Fruit fly (Drosophila melanogaster) whole organism, embryonic: ENCODE results near the gene CG3091.

Source experiments
- Bgb ChIP-seq: fragments of 200-800 bp; sonication (Bioruptor generic); IDR thresholded peaks from 2 replicates; pipeline ENCODE4 v1.3.6; 2022; ENCODE audit warnings: missing biosample characterization, missing genetic modification characterization; ENCODE audit not compliant: partially characterized antibody
- BtbVII ChIP-seq: fragments of 200-800 bp; sonication (Bioruptor generic); optimal IDR thresholded peaks from 3 replicates; lab custom pipeline; 2017; ENCODE audit warnings: missing biosample characterization, mild to moderate bottlenecking, missing genetic modification characterization
- CG10147 ChIP-seq: fragments of 200-800 bp; sonication (Bioruptor generic); optimal IDR thresholded peaks from 2 replicates; lab custom pipeline; 2019; ENCODE audit warnings: missing biosample characterization, mild to moderate bottlenecking, missing genetic modification characterization, moderate library complexity
- CG10267 ChIP-seq: fragments of 200-800 bp; sonication (Bioruptor generic); optimal IDR thresholded peaks from 2 replicates; lab custom pipeline; 2018; ENCODE audit warnings: missing biosample characterization, mild to moderate bottlenecking, missing genetic modification characterization, moderate library complexity
- CG11504 ChIP-seq: fragments of 200-800 bp; sonication (Bioruptor generic); optimal IDR thresholded peaks from 3 replicates; lab custom pipeline; 2019; ENCODE audit warnings: missing biosample characterization, mild to moderate bottlenecking, missing genetic modification characterization, moderate library complexity
- CG11696 ChIP-seq: fragments of 200-800 bp; sonication (Bioruptor generic); IDR thresholded peaks from 2 replicates; pipeline ENCODE4 v1.3.6; 2022; ENCODE audit warnings: missing biosample characterization, missing genetic modification characterization
- CG13624 ChIP-seq: fragments of 200-800 bp; sonication (Bioruptor generic); optimal IDR thresholded peaks from 2 replicates; lab custom pipeline; 2016; ENCODE audit warnings: missing biosample characterization, missing genetic modification characterization
- CG13894 ChIP-seq: fragments of 200-800 bp; sonication (Bioruptor generic); optimal IDR thresholded peaks from 3 replicates; lab custom pipeline; 2018; ENCODE audit warnings: missing biosample characterization, mild to moderate bottlenecking, missing genetic modification characterization, moderate library complexity
- CG14710 ChIP-seq: fragments of 200-800 bp; sonication (Bioruptor generic); optimal IDR thresholded peaks from 3 replicates; lab custom pipeline; 2019; ENCODE audit warnings: missing biosample characterization, mild to moderate bottlenecking, missing genetic modification characterization, moderate library complexity
- CG1647 ChIP-seq: fragments of 200-800 bp; sonication (Bioruptor generic); optimal IDR thresholded peaks from 3 replicates; lab custom pipeline; 2016; ENCODE audit warnings: missing biosample characterization, missing genetic modification characterization
- CG16779 ChIP-seq: fragments of 200-800 bp; sonication (Bioruptor generic); IDR thresholded peaks from 2 replicates; pipeline ENCODE4 v1.3.6; 2022; ENCODE audit warnings: missing biosample characterization, missing genetic modification characterization
- CG16815 ChIP-seq: fragments of 200-800 bp; sonication (Bioruptor generic); optimal IDR thresholded peaks from 3 replicates; lab custom pipeline; 2017; ENCODE audit warnings: missing biosample characterization, mild to moderate bottlenecking, missing genetic modification characterization
- CG17359 ChIP-seq: fragments of 200-800 bp; sonication (Bioruptor generic); optimal IDR thresholded peaks from 3 replicates; lab custom pipeline; 2018; ENCODE audit warnings: missing biosample characterization, mild to moderate bottlenecking, missing genetic modification characterization, moderate library complexity
- CG17568 ChIP-seq: fragments of 200-800 bp; sonication (Bioruptor generic); optimal IDR thresholded peaks from 2 replicates; lab custom pipeline; 2018; ENCODE audit warnings: missing biosample characterization, mild to moderate bottlenecking, missing genetic modification characterization, moderate library complexity
- CG18011 ChIP-seq: fragments of 200-800 bp; sonication (Bioruptor generic); optimal IDR thresholded peaks from 2 replicates; lab custom pipeline; 2017; ENCODE audit warnings: missing biosample characterization, missing genetic modification characterization, mild to moderate bottlenecking, moderate library complexity, missing genotype
- CG30403 ChIP-seq: fragments of 200-800 bp; sonication (Bioruptor generic); optimal IDR thresholded peaks from 3 replicates; lab custom pipeline; 2016; ENCODE audit warnings: missing biosample characterization, missing genetic modification characterization
- CG32772 ChIP-seq: fragments of 200-800 bp; sonication (Bioruptor generic); IDR thresholded peaks from 2 replicates; pipeline ENCODE4 v1.3.6; 2022; ENCODE audit warnings: missing biosample characterization, missing genetic modification characterization
- CG3281 ChIP-seq: fragments of 200-800 bp; sonication (Bioruptor generic); optimal IDR thresholded peaks from 3 replicates; lab custom pipeline; 2017; ENCODE audit warnings: missing biosample characterization, mild to moderate bottlenecking, missing genetic modification characterization
- CG4282 ChIP-seq: fragments of 200-800 bp; sonication (Bioruptor generic); optimal IDR thresholded peaks from 2 replicates; lab custom pipeline; 2016; ENCODE audit warnings: missing biosample characterization, missing genetic modification characterization
- CG4424 ChIP-seq: fragments of 200-800 bp; sonication (Bioruptor generic); optimal IDR thresholded peaks from 3 replicates; lab custom pipeline; 2016; ENCODE audit warnings: missing biosample characterization, missing genetic modification characterization
- CG4617 ChIP-seq: fragments of 200-800 bp; sonication (Bioruptor generic); optimal IDR thresholded peaks from 3 replicates; lab custom pipeline; 2016; ENCODE audit warnings: missing biosample characterization, missing genetic modification characterization, borderline replicate concordance
- CG7271 ChIP-seq: fragments of 200-800 bp; sonication (Bioruptor generic); optimal IDR thresholded peaks from 2 replicates; lab custom pipeline; 2018; ENCODE audit warnings: missing biosample characterization, mild to moderate bottlenecking, missing genetic modification characterization, moderate library complexity
- CG7786 ChIP-seq: fragments of 200-800 bp; sonication (Bioruptor generic); optimal IDR thresholded peaks from 2 replicates; lab custom pipeline; 2016; ENCODE audit warnings: missing biosample characterization, missing genetic modification characterization
- Dbx ChIP-seq: fragments of 200-800 bp; sonication (Bioruptor generic); IDR thresholded peaks from 3 replicates; pipeline ENCODE4 v1.3.6; 2022; ENCODE audit warnings: missing biosample characterization, missing genetic modification characterization
- Fer1 ChIP-seq: fragments of 200-800 bp; sonication (Bioruptor generic); optimal IDR thresholded peaks from 2 replicates; lab custom pipeline; 2017; ENCODE audit warnings: missing biosample characterization, mild to moderate bottlenecking, missing genetic modification characterization
- MBD-R2 ChIP-seq: fragments of 200-800 bp; sonication (Bioruptor generic); IDR thresholded peaks from 2 replicates; pipeline ENCODE4 v1.3.6; 2022; ENCODE audit warnings: missing biosample characterization, missing genetic modification characterization
- Nf-YB ChIP-seq: fragments of 200-800 bp; sonication (Bioruptor generic); optimal IDR thresholded peaks from 3 replicates; lab custom pipeline; 2019; ENCODE audit warnings: missing biosample characterization, mild to moderate bottlenecking, missing genetic modification characterization, moderate library complexity
- Ravus ChIP-seq: fragments of 200-800 bp; sonication (Bioruptor generic); IDR thresholded peaks from 2 replicates; pipeline ENCODE4 v1.3.6; 2022; ENCODE audit warnings: missing biosample characterization, missing genetic modification characterization
- Side ChIP-seq: fragments of 200-800 bp; sonication (Bioruptor generic); optimal IDR thresholded peaks from 2 replicates; lab custom pipeline; 2016; ENCODE audit warnings: missing biosample characterization, missing genetic modification characterization
- Xbp1 ChIP-seq: fragments of 200-800 bp; sonication (Bioruptor generic); optimal IDR thresholded peaks from 3 replicates; lab custom pipeline; 2016; ENCODE audit warnings: missing biosample characterization, mild to moderate bottlenecking, missing genetic modification characterization
- ato ChIP-seq: fragments of 200-800 bp; sonication (Bioruptor generic); IDR thresholded peaks from 2 replicates; pipeline ENCODE4 v1.3.6; 2022; ENCODE audit warnings: missing biosample characterization, missing genetic modification characterization; ENCODE audit not compliant: partially characterized antibody
- bcd ChIP-seq: fragments of 200-800 bp; sonication (Bioruptor generic); optimal IDR thresholded peaks from 2 replicates; lab custom pipeline; 2017; ENCODE audit warnings: missing biosample characterization, mild to moderate bottlenecking, missing genetic modification characterization
- bigmax ChIP-seq: fragments of 200-800 bp; sonication (Bioruptor generic); optimal IDR thresholded peaks from 2 replicates; lab custom pipeline; 2018; ENCODE audit warnings: missing biosample characterization, mild to moderate bottlenecking, missing genetic modification characterization
- br ChIP-seq: fragments of >200 bp; optimal IDR thresholded peaks from 2 replicates; lab custom pipeline; 2017
- cato ChIP-seq: fragments of 200-800 bp; sonication (Bioruptor generic); optimal IDR thresholded peaks from 2 replicates; lab custom pipeline; 2016; ENCODE audit warnings: missing biosample characterization, missing genetic modification characterization, borderline replicate concordance
- chif ChIP-seq, 2 experiments: fragments of 200-800 bp; sonication (Bioruptor generic); optimal IDR thresholded peaks; 3 replicates each; lab custom pipeline; 2016; ENCODE audit warnings: missing biosample characterization in 2 of 2, missing genetic modification characterization in 2 of 2
- croc ChIP-seq: fragments of 200-800 bp; sonication (Bioruptor generic); conservative IDR thresholded peaks from 3 replicates; pipeline ENCODE4 v1.3.6; 2022; ENCODE audit warnings: missing biosample characterization, missing genetic modification characterization
- dan ChIP-seq: fragments of 200-800 bp; sonication (Bioruptor generic); IDR thresholded peaks from 2 replicates; pipeline ENCODE4 v1.3.6; 2022; ENCODE audit warnings: missing biosample characterization, missing genetic modification characterization
- emc ChIP-seq: fragments of 200-800 bp; sonication (Bioruptor generic); optimal IDR thresholded peaks from 2 replicates; lab custom pipeline; 2016; ENCODE audit warnings: missing biosample characterization, missing genetic modification characterization
- hkb ChIP-seq, 2 experiments: fragments of 200-800 bp in 1 of 2; fragments of >200 bp in 1 of 2; sonication (Bioruptor generic) in 1 of 2; IDR thresholded peaks in 1 of 2; optimal IDR thresholded peaks in 1 of 2; 2 replicates each; pipeline versions ENCODE4 v1.3.6 to Lab custom; 2017 to 2022; ENCODE audit warnings: missing biosample characterization in 1 of 2, missing genetic modification characterization in 1 of 2
- ind ChIP-seq: fragments of 200-800 bp; sonication (Bioruptor generic); optimal IDR thresholded peaks from 3 replicates; lab custom pipeline; 2016; ENCODE audit warnings: missing biosample characterization, missing genetic modification characterization
- insv ChIP-seq, 2 experiments: fragments of 200-800 bp; sonication (Bioruptor generic); optimal IDR thresholded peaks; 3 replicates each; lab custom pipeline; 2016 to 2018; ENCODE audit warnings: missing biosample characterization in 2 of 2, missing genetic modification characterization in 2 of 2
- jumu ChIP-seq: fragments of 200-800 bp; sonication (Bioruptor generic); optimal IDR thresholded peaks from 3 replicates; lab custom pipeline; 2016; ENCODE audit warnings: missing biosample characterization, missing genetic modification characterization
- nerfin-1 ChIP-seq: fragments of 200-800 bp; sonication (Bioruptor generic); optimal IDR thresholded peaks from 3 replicates; lab custom pipeline; 2019; ENCODE audit warnings: missing biosample characterization, mild to moderate bottlenecking, missing genetic modification characterization, moderate library complexity
- org-1 ChIP-seq: fragments of 200-800 bp; sonication (Bioruptor generic); optimal IDR thresholded peaks from 2 replicates; lab custom pipeline; 2017; ENCODE audit warnings: missing biosample characterization, missing genetic modification characterization
- p53 ChIP-seq: fragments of 200-800 bp; sonication (Bioruptor generic); optimal IDR thresholded peaks from 2 replicates; lab custom pipeline; 2016; ENCODE audit warnings: missing biosample characterization, missing genetic modification characterization
- so ChIP-seq: fragments of 200-800 bp; sonication (Bioruptor generic); IDR thresholded peaks from 3 replicates; pipeline ENCODE4 v1.3.6; 2022; ENCODE audit warnings: missing biosample characterization, missing genetic modification characterization
- sob ChIP-seq: fragments of 200-800 bp; sonication (Bioruptor generic); IDR thresholded peaks from 2 replicates; pipeline ENCODE4 v1.3.6; 2022; ENCODE audit warnings: missing biosample characterization, missing genetic modification characterization
- stc ChIP-seq: fragments of 200-800 bp; sonication (Bioruptor generic); IDR thresholded peaks from 2 replicates; pipeline ENCODE4 v1.3.6; 2022; ENCODE audit warnings: missing biosample characterization, missing genetic modification characterization
- unc-4 ChIP-seq: fragments of 200-800 bp; sonication (Bioruptor generic); IDR thresholded peaks from 2 replicates; pipeline ENCODE4 v1.3.6; 2022; ENCODE audit warnings: missing biosample characterization, missing genetic modification characterization; ENCODE audit not compliant: partially characterized antibody
- zfh2 ChIP-seq: fragments of 200-800 bp; sonication (Bioruptor generic); optimal IDR thresholded peaks from 2 replicates; lab custom pipeline; 2016; ENCODE audit warnings: missing biosample characterization, missing genetic modification characterization

Gene CG3091

dm6 chrX:2249763-2250162, 4.2 kb downstream of the CG3091 start, which contains the start of gene crn (continued):
- TF ChIP-seq Side (GFP tag; lab: Kevin White, UChicago) (no peak), nerfin-1 (tag; lab: Kevin White, UChicago) (no peak), org-1 (GFP tag; lab: Kevin White, UChicago) (no peak), ato (GFP tag; lab: Robert Waterston, UW) (peak; percentile 74), insv (GFP tag; optimal IDR thresholded peaks at IDR 0.05; lab: Kevin White, UChicago) (no peak), Fer1 (GFP tag; lab: Kevin White, UChicago) (no peak), bigmax (no peak), br (lab: Kevin White, UChicago) (no peak), CG4424 (GFP tag; lab: Kevin White, UChicago) (no peak), hkb (optimal IDR thresholded peaks at IDR 0.05; lab: Kevin White, UChicago) (no peak), hkb (GFP tag; IDR thresholded peaks at IDR 0.05; lab: Robert Waterston, UW) (no peak), CG7271 (no peak), CG7786 (no peak), Xbp1 (GFP tag; lab: Kevin White, UChicago) (no peak), CG16815 (GFP tag; lab: Kevin White, UChicago) (no peak), zfh2 (GFP tag; lab: Kevin White, UChicago) (no peak), CG10147 (no peak), unc-4 (GFP tag; lab: Robert Waterston, UW) (peak; percentile 53; the same call in 1 of the 2 replicates), sob (GFP tag; lab: Robert Waterston, UW) (no peak), CG18011 (no peak), Nf-YB (no peak), dan (GFP tag; lab: Robert Waterston, UW) (no peak), CG16779 (GFP tag; lab: Robert Waterston, UW) (no peak), CG17359 (no peak), cato (GFP tag; lab: Kevin White, UChicago) (no peak), CG13894 (tag; lab: Kevin White, UChicago) (no peak), CG14710 (tag; lab: Kevin White, UChicago) (peak; percentile 6), CG10267 (tag; lab: Kevin White, UChicago) (no peak), CG3281 (GFP tag; lab: Kevin White, UChicago) (no peak), emc (no peak), Bgb (GFP tag; lab: Robert Waterston, UW) (peak; percentile 58), jumu (no peak), CG32772 (GFP tag; lab: Robert Waterston, UW) (no peak), CG17568 (GFP tag; lab: Kevin White, UChicago) (no peak), stc (GFP tag; lab: Robert Waterston, UW) (no peak), CG11504 (no peak), CG13624 (GFP tag; lab: Kevin White, UChicago) (no peak), BtbVII (GFP tag; lab: Kevin White, UChicago) (no peak), CG1647 (GFP tag; lab: Kevin White, UChicago) (no peak), p53 (GFP tag; lab: Kevin White, UChicago) (no peak), CG11696 (GFP tag; lab: Robert Waterston, UW) (no peak), MBD-R2 (peak; percentile 70), CG30403 (GFP tag; lab: Kevin White, UChicago) (no peak), croc (GFP tag; lab: Robert Waterston, UW) (no peak), ind (no peak), CG4282 (GFP tag; lab: Kevin White, UChicago) (no peak), bcd (no peak), Ravus (GFP tag; lab: Robert Waterston, UW) (no peak), so (GFP tag; lab: Robert Waterston, UW) (no peak), chif (GFP tag; optimal IDR thresholded peaks at IDR 0.05; lab: Kevin White, UChicago) (no peak), CG4617 (peak; percentile 44), Dbx (no peak)
